Worm (Caenorhabditis elegans): Measurements from ENCODE around the gene R03H10.11.

Gene R03H10.11

ce11 chrII:4229106-4229708 lies 46.7 kb downstream of the R03H10.11 start, which contains the start of gene C16A11.3 (continued):
- TF ChIP-seq ceh-27 (GFP tag; optimal IDR thresholded peaks at IDR 0.05): no peak
- TF ChIP-seq lin-40 (tag; optimal IDR thresholded peaks at IDR 0.05): no peak
- no peak for TF ChIP-seq Y79H2A.3 (GFP tag; conservative IDR thresholded peaks at IDR 0.05)
- peak; percentile 72 for TF ChIP-seq ekl-4 (GFP tag; IDR thresholded peaks at IDR 0.05)
- TF ChIP-seq hmg-1.2 (GFP tag; IDR thresholded peaks at IDR 0.05): peak; percentile 32; the same call in 1 of the 2 replicates
- no peak for TF ChIP-seq egl-18 (GFP tag; IDR thresholded peaks at IDR 0.05)
- no peak for TF ChIP-seq nfyb-1 (GFP tag; IDR thresholded peaks at IDR 0.05)
- no peak for TF ChIP-seq B0019.2 (GFP tag; conservative IDR thresholded peaks at IDR 0.05)
- TF ChIP-seq hlh-12 (tag; optimal IDR thresholded peaks at IDR 0.05): no peak
- TF ChIP-seq ZK185.1 (tag; optimal IDR thresholded peaks at IDR 0.05; ENCODE audit: poor library complexity, severe bottlenecking): no peak
- no peak for TF ChIP-seq rec-8 (tag; optimal IDR thresholded peaks at IDR 0.05)
- no peak for TF ChIP-seq zfh-2 (GFP tag; conservative IDR thresholded peaks at IDR 0.05)
- TF ChIP-seq efl-1 (GFP tag; optimal IDR thresholded peaks at IDR 0.05): no peak
- peak; percentile 62 for TF ChIP-seq athp-1 (tag; optimal IDR thresholded peaks at IDR 0.05)
- no peak for TF ChIP-seq rpc-1 (optimal IDR thresholded peaks at IDR 0.05)
- no peak for TF ChIP-seq rpc-1 (tag; optimal IDR thresholded peaks at IDR 0.05)
- no peak for TF ChIP-seq ztf-25 (GFP tag; IDR thresholded peaks at IDR 0.05)
- peak; percentile 70 for TF ChIP-seq unc-130 (GFP tag; optimal IDR thresholded peaks at IDR 0.05)
- peak; percentile 35 for TF ChIP-seq snpc-4 (GFP tag; optimal IDR thresholded peaks at IDR 0.05)
- TF ChIP-seq snpc-4 (tag; optimal IDR thresholded peaks at IDR 0.05): peak in 2 of 4 experiments; percentile 3 to 42
- TF ChIP-seq T26A5.8 (tag; optimal IDR thresholded peaks at IDR 0.05): no peak
- TF ChIP-seq unc-62 (GFP tag; optimal IDR thresholded peaks at IDR 0.05): no peak
- no peak for TF ChIP-seq F52B5.7 (tag; optimal IDR thresholded peaks at IDR 0.05)
- no peak for TF ChIP-seq pha-4 (tag; optimal IDR thresholded peaks at IDR 0.05)
- TF ChIP-seq K11D2.4 (GFP tag; IDR thresholded peaks at IDR 0.05): no peak
- TF ChIP-seq ceh-40 (GFP tag; IDR thresholded peaks at IDR 0.05): no peak
- no peak for TF ChIP-seq mxl-1 (tag; optimal IDR thresholded peaks at IDR 0.05)
- peak; percentile 74 for TF ChIP-seq F33H1.4 (GFP tag; IDR thresholded peaks at IDR 0.05)
- TF ChIP-seq lag-1 (GFP tag; IDR thresholded peaks at IDR 0.05): no peak
- no peak for TF ChIP-seq madf-10 (tag; optimal IDR thresholded peaks at IDR 0.05)
- TF ChIP-seq ztf-6 (GFP tag; IDR thresholded peaks at IDR 0.05): no peak
- TF ChIP-seq F39B2.1 (GFP tag; IDR thresholded peaks at IDR 0.05): no peak
- TF ChIP-seq lsy-27 (tag; optimal IDR thresholded peaks at IDR 0.05; ENCODE audit: borderline replicate concordance, insufficient read depth): no peak
- TF ChIP-seq nhr-90 (tag; optimal IDR thresholded peaks at IDR 0.05): no peak
- no peak for TF ChIP-seq ztf-26 (tag; optimal IDR thresholded peaks at IDR 0.05)
- 0 out of 2 replicates have a peak, but pooled peaks have one; percentile 74 for TF ChIP-seq nfya-2 (GFP tag; IDR thresholded peaks at IDR 0.05)
- no peak for TF ChIP-seq ceh-91 (GFP tag; IDR thresholded peaks at IDR 0.05)
- no peak for TF ChIP-seq ztf-28 (GFP tag; IDR thresholded peaks at IDR 0.05)
- TF ChIP-seq atf-7 (tag; optimal IDR thresholded peaks at IDR 0.05): no peak
- no peak for TF ChIP-seq F57C9.4 (tag; optimal IDR thresholded peaks at IDR 0.05)
- TF ChIP-seq nhr-27 (tag; optimal IDR thresholded peaks at IDR 0.05): no peak

Data from whole organism, young adult.